Fruit fly (Drosophila melanogaster): ENCODE measurements around the gene CG32119.

DNA sequence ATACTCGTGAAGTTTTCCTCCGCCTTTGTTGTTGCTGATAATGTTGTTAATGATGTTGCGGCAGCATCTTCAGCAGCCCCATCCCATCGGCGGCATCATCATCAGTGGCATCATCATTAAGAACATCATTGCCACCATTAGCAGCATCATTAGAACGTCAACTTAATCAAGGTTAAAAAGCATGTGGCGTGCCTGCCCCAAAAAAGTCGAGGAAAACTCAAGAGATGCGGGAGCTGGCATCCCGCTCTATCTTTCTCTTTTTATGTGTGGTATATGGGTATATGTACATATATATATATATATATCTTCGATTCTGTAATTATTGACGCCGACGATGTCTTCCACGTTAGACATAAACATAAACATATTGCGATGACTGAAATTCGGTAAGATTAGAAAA, 17.3 kb downstream of the CG32119 start:
- TF ChIP-seq CG8944 (GFP tag; optimal IDR thresholded peaks at IDR 0.05): no peak
- TF ChIP-seq CHES-1-like (GFP tag; optimal IDR thresholded peaks at IDR 0.05): no peak
- no peak for TF ChIP-seq peb (GFP tag; IDR thresholded peaks at IDR 0.05)
- no peak for TF ChIP-seq CG7839 (tag; optimal IDR thresholded peaks at IDR 0.05)
- no peak for TF ChIP-seq hth (optimal IDR thresholded peaks at IDR 0.05)
- TF ChIP-seq CG9817 (tag; optimal IDR thresholded peaks at IDR 0.05): no peak
- no peak for TF ChIP-seq CG14667 (GFP tag; IDR thresholded peaks at IDR 0.05)
- no peak for TF ChIP-seq so (GFP tag; IDR thresholded peaks at IDR 0.05)
- no peak for TF ChIP-seq CG1024 (GFP tag; IDR thresholded peaks at IDR 0.05)

Data from whole organism, embryonic.